Fruit fly (Drosophila melanogaster) Kc167 (cell line): Measurements from ENCODE around the gene Eato.

Experiments used
- Myc ChIP-seq: fragments of >200 bp; optimal IDR thresholded peaks from 2 replicates; lab custom pipeline; 2017; ENCODE audit warnings: missing external identifiers
- Sin3A ChIP-seq: fragments of >200 bp; optimal IDR thresholded peaks from 2 replicates; lab custom pipeline; 2018; ENCODE audit warnings: missing external identifiers
- h ChIP-seq: fragments of >200 bp; optimal IDR thresholded peaks from 3 replicates; lab custom pipeline; 2018; ENCODE audit warnings: missing external identifiers
- insv ChIP-seq: fragments of >200 bp; optimal IDR thresholded peaks from 3 replicates; lab custom pipeline; 2018; ENCODE audit warnings: missing external identifiers
- psq ChIP-seq: fragments of >200 bp; optimal IDR thresholded peaks from 2 replicates; lab custom pipeline; 2017; ENCODE audit warnings: missing external identifiers
- ttk ChIP-seq: sonication (Bioruptor generic); optimal IDR thresholded peaks from 2 replicates; lab custom pipeline; 2017; ENCODE audit warnings: missing external identifiers

DNA sequence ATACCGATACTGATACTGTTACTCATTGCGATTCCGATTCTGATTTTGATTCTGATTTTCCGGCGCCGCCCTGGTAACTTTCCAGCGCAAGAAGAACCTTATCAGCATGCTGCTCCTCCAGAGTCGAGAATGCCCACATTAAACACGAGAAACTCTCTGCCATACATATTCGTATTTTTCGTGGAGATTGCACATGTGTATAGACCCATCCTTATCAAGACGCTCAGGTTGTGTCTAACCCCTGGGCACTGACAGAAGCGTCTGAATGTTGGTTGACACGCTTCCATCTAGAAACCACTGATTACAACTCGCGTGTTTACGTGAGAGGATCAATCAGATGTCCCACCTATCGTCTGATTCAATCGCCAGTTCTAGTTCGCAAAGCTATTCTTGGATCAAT, 21.3 kb downstream of the Eato start:
- TF ChIP-seq psq (no peak), Sin3A (no peak), insv (lab: Kevin White, UChicago) (no peak), h (no peak), ttk (lab: Kevin White, UChicago) (no peak), Myc (lab: Kevin White, UChicago) (no peak)
